Worm (Caenorhabditis elegans): ENCODE data around the gene actl-1.

DNA sequence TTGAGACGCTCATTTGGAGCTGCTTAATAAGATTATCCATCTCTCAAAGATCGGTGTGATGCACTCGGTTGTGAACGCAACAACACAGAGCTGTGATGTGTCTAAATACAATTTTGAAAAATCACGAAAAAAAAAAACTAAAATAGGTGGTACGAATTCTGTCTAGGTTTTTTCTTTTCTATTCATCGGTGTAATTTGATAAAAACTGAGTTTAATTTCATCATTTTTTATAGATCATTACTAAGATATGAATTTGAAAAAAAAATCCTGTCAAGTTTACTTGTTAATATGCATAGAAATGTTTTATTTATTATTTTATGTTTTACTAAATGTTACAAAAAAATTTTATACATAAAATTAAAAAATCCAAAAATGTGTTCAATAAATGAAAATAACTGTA is 30.4 kb upstream of the actl-1 start, which contains the start of gene ceh-60:
- no peak for TF ChIP-seq nhr-237 (tag; optimal IDR thresholded peaks at IDR 0.05)
- TF ChIP-seq sptf-1 (tag; optimal IDR thresholded peaks at IDR 0.05): no peak
- TF ChIP-seq ztf-11 (tag; optimal IDR thresholded peaks at IDR 0.05): no peak
- TF ChIP-seq nhr-28 (tag; optimal IDR thresholded peaks at IDR 0.05): no peak
- TF ChIP-seq unc-39 (tag; optimal IDR thresholded peaks at IDR 0.05): no peak
- no peak for TF ChIP-seq nhr-76 (tag; optimal IDR thresholded peaks at IDR 0.05)
- no peak for TF ChIP-seq blmp-1 (tag; optimal IDR thresholded peaks at IDR 0.05)
- TF ChIP-seq mab-5 (tag; optimal IDR thresholded peaks at IDR 0.05): no peak
- TF ChIP-seq lin-13 (tag; optimal IDR thresholded peaks at IDR 0.05): no peak
- TF ChIP-seq pha-4 (tag; optimal IDR thresholded peaks at IDR 0.05): no peak
- no peak for TF ChIP-seq lsy-2 (tag; optimal IDR thresholded peaks at IDR 0.05)
- no peak for TF ChIP-seq ceh-83 (GFP tag; optimal IDR thresholded peaks at IDR 0.05)
- no peak for TF ChIP-seq elt-3 (tag; optimal IDR thresholded peaks at IDR 0.05)
- TF ChIP-seq snpc-4 (tag; optimal IDR thresholded peaks at IDR 0.05): no peak

Measured in whole organism, mixed stage, embryonic.